Fruit fly (Drosophila melanogaster): ENCODE data around the gene Osi13.

DNA sequence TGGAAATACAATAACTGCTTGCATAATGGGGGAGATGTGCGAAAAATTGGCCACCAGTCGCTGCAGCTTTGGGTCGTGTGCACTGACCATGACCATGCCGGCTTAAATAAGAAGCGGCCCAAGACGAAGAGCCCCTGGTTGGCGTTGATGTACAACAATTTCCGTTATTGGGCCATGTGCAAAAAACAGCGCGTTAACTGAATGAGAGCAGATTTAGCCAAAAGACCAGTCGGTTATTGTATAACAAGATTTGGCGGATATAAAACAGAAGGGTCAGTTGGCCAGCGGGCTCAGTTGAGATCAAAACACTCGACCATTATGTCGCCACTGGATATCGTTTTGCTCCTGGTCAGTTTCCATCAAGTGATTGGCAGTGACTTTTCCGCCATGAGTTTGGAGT is 27.9 kb upstream of the Osi13 start, which contains the start of gene Osi10a:
- TF ChIP-seq slp2 (GFP tag; optimal IDR thresholded peaks at IDR 0.05) (no peak), CG5245 (GFP tag; optimal IDR thresholded peaks at IDR 0.05) (no peak), so (GFP tag; IDR thresholded peaks at IDR 0.05) (no peak)

Data from whole organism, embryonic.